Worm (Caenorhabditis elegans) whole organism, late embryonic: Measurements from ENCODE around the gene tdp-1.

ENCODE experiments used
- C38D4.7 ChIP-seq: fragments of 200-800 bp; sonication (Bioruptor generic); optimal IDR thresholded peaks from 2 replicates; lab custom pipeline; 2018; ENCODE audit warnings: mild to moderate bottlenecking, missing genetic modification characterization, moderate library complexity, missing compliant biosample characterization
- Y22D7AL.16 ChIP-seq: sonication (generic microtip); optimal IDR thresholded peaks from 2 replicates; lab custom pipeline; 2016; ENCODE audit warnings: missing genetic modification characterization, missing compliant biosample characterization
- ama-1 ChIP-seq: fragments of 150-350 bp; optimal IDR thresholded peaks from 2 replicates; lab custom pipeline; 2014
- ceh-18 ChIP-seq: sonication (generic microtip); optimal IDR thresholded peaks from 2 replicates; lab custom pipeline; 2016; ENCODE audit warnings: missing genetic modification characterization, missing compliant biosample characterization
- ceh-2 ChIP-seq: sonication (generic microtip); optimal IDR thresholded peaks from 2 replicates; lab custom pipeline; 2016; ENCODE audit warnings: missing genotype, missing genetic modification characterization, missing compliant biosample characterization
- ceh-24 ChIP-seq: sonication (generic microtip); optimal IDR thresholded peaks from 2 replicates; lab custom pipeline; 2016; ENCODE audit warnings: mild to moderate bottlenecking, missing genetic modification characterization, missing compliant biosample characterization
- ceh-34 ChIP-seq: sonication (generic microtip); optimal IDR thresholded peaks from 2 replicates; lab custom pipeline; 2016; ENCODE audit warnings: mild to moderate bottlenecking, missing genetic modification characterization, missing compliant biosample characterization
- ceh-48 ChIP-seq: sonication (generic microtip); optimal IDR thresholded peaks from 2 replicates; lab custom pipeline; 2016; ENCODE audit warnings: missing genetic modification characterization, inconsistent platforms, missing compliant biosample characterization
- che-1 ChIP-seq: sonication (generic microtip); optimal IDR thresholded peaks from 2 replicates; lab custom pipeline; 2016; ENCODE audit warnings: mild to moderate bottlenecking, missing genetic modification characterization, missing compliant biosample characterization
- dmd-4 ChIP-seq: sonication (generic microtip); optimal IDR thresholded peaks from 2 replicates; lab custom pipeline; 2016; ENCODE audit warnings: borderline replicate concordance, missing genetic modification characterization, missing compliant biosample characterization
- dve-1 ChIP-seq: sonication (generic microtip); optimal IDR thresholded peaks from 2 replicates; lab custom pipeline; 2017; ENCODE audit warnings: antibody characterized with exemption, mild to moderate bottlenecking, missing genetic modification characterization, missing compliant biosample characterization
- elt-4 ChIP-seq: sonication (generic microtip); optimal IDR thresholded peaks from 2 replicates; lab custom pipeline; 2016; ENCODE audit warnings: missing genetic modification characterization, missing compliant biosample characterization
- ets-4 ChIP-seq: sonication (generic microtip); optimal IDR thresholded peaks from 2 replicates; lab custom pipeline; 2016; ENCODE audit warnings: missing genetic modification characterization, missing compliant biosample characterization
- eyg-1 ChIP-seq: sonication (generic microtip); optimal IDR thresholded peaks from 2 replicates; lab custom pipeline; 2016; ENCODE audit warnings: missing genotype, missing genetic modification characterization, missing compliant biosample characterization
- fax-1 ChIP-seq: sonication (generic microtip); optimal IDR thresholded peaks from 2 replicates; lab custom pipeline; 2016; ENCODE audit warnings: missing genotype, missing genetic modification characterization, missing compliant biosample characterization
- fkh-10 ChIP-seq: fragments of 150-350 bp; optimal IDR thresholded peaks from 2 replicates; lab custom pipeline; 2014; ENCODE audit warnings: missing biosample characterization, missing genetic modification reagents, missing genetic modification characterization
- gmeb-2 ChIP-seq: sonication (generic microtip); optimal IDR thresholded peaks from 2 replicates; lab custom pipeline; 2016; ENCODE audit warnings: missing genetic modification characterization, inconsistent platforms, missing compliant biosample characterization
- hlh-13 ChIP-seq: fragments of 200-800 bp; sonication (Bioruptor generic); optimal IDR thresholded peaks from 2 replicates; lab custom pipeline; 2018; ENCODE audit warnings: mild to moderate bottlenecking, missing genetic modification characterization, missing compliant biosample characterization
- hlh-6 ChIP-seq: sonication (generic microtip); optimal IDR thresholded peaks from 2 replicates; lab custom pipeline; 2016; ENCODE audit warnings: missing genotype, missing genetic modification characterization, missing compliant biosample characterization
- hlh-8 ChIP-seq: sonication (generic microtip); optimal IDR thresholded peaks from 2 replicates; lab custom pipeline; 2016; ENCODE audit warnings: missing genotype, missing genetic modification characterization, missing compliant biosample characterization
- lim-6 ChIP-seq: sonication (generic microtip); optimal IDR thresholded peaks from 2 replicates; lab custom pipeline; 2016; ENCODE audit warnings: missing genetic modification characterization, missing compliant biosample characterization
- mec-3 ChIP-seq: sonication (generic microtip); optimal IDR thresholded peaks from 2 replicates; lab custom pipeline; 2016; ENCODE audit warnings: borderline replicate concordance, missing genetic modification characterization, missing compliant biosample characterization
- nhr-11 ChIP-seq: fragments of 150-350 bp; optimal IDR thresholded peaks from 2 replicates; lab custom pipeline; 2014; ENCODE audit warnings: missing biosample characterization, missing genetic modification characterization
- npax-4 ChIP-seq: sonication (generic microtip); optimal IDR thresholded peaks from 2 replicates; lab custom pipeline; 2016; ENCODE audit warnings: missing genetic modification characterization, missing compliant biosample characterization
- pat-9 ChIP-seq: fragments of 200-800 bp; sonication (Bioruptor generic); optimal IDR thresholded peaks from 2 replicates; lab custom pipeline; 2018; ENCODE audit warnings: mild to moderate bottlenecking, missing genetic modification characterization, moderate library complexity, missing compliant biosample characterization
- pax-1 ChIP-seq: fragments of 150-350 bp; optimal IDR thresholded peaks from 2 replicates; lab custom pipeline; 2014; ENCODE audit warnings: missing biosample characterization, missing genetic modification characterization
- pha-2 ChIP-seq: sonication (generic microtip); optimal IDR thresholded peaks from 2 replicates; lab custom pipeline; 2017; ENCODE audit warnings: mild to moderate bottlenecking, missing genetic modification characterization, missing compliant biosample characterization
- ref-2 ChIP-seq: sonication (generic microtip); optimal IDR thresholded peaks from 2 replicates; lab custom pipeline; 2016; ENCODE audit warnings: missing genetic modification characterization, missing compliant biosample characterization
- sdc-2 ChIP-seq: sonication (generic microtip); optimal IDR thresholded peaks from 2 replicates; lab custom pipeline; 2016; ENCODE audit warnings: missing genotype, missing genetic modification characterization, missing compliant biosample characterization
- sox-2 ChIP-seq: fragments of 200-800 bp; sonication (Bioruptor generic); IDR thresholded peaks from 2 replicates; pipeline ENCODE4 v1.3.6; 2022; ENCODE audit warnings: missing genetic modification reagents, missing genetic modification characterization, missing compliant biosample characterization
- syd-9 ChIP-seq: sonication (generic microtip); optimal IDR thresholded peaks from 2 replicates; lab custom pipeline; 2016; ENCODE audit warnings: mild to moderate bottlenecking, missing genetic modification characterization, moderate library complexity, missing compliant biosample characterization
- tbx-2 ChIP-seq: sonication (generic microtip); optimal IDR thresholded peaks from 2 replicates; lab custom pipeline; 2016; ENCODE audit warnings: missing genetic modification characterization, missing compliant biosample characterization
- ttx-3 ChIP-seq: sonication (generic microtip); optimal IDR thresholded peaks from 2 replicates; lab custom pipeline; 2016; ENCODE audit warnings: missing genetic modification reagents, missing genetic modification characterization, missing compliant biosample characterization
- unc-42 ChIP-seq: sonication (generic microtip); optimal IDR thresholded peaks from 2 replicates; lab custom pipeline; 2016; ENCODE audit warnings: missing genotype, missing genetic modification characterization, missing compliant biosample characterization
- unc-55 ChIP-seq: sonication (generic microtip); optimal IDR thresholded peaks from 2 replicates; lab custom pipeline; 2017; ENCODE audit warnings: missing biosample characterization, missing genetic modification reagents, missing genetic modification characterization
- unc-86 ChIP-seq: sonication (generic microtip); optimal IDR thresholded peaks from 2 replicates; lab custom pipeline; 2016; ENCODE audit warnings: missing genetic modification characterization, missing compliant biosample characterization
- zip-5 ChIP-seq: sonication (generic microtip); optimal IDR thresholded peaks from 2 replicates; lab custom pipeline; 2016; ENCODE audit warnings: missing genetic modification characterization, missing compliant biosample characterization
- ztf-16 ChIP-seq: sonication (generic microtip); optimal IDR thresholded peaks from 2 replicates; lab custom pipeline; 2017; ENCODE audit warnings: missing genetic modification characterization, missing compliant biosample characterization

The tdp-1 gene

ce11 chrII:8991602-8992001 is 6.0 kb upstream of the tdp-1 start:
- TF ChIP-seq gmeb-2 (tag; lab: Kevin White, UChicago) (no peak), zip-5 (tag; lab: Kevin White, UChicago) (no peak), mec-3 (tag; lab: Kevin White, UChicago) (no peak), pha-2 (no peak), ceh-34 (tag; lab: Kevin White, UChicago) (no peak), dmd-4 (no peak), sox-2 (no peak), ztf-16 (no peak), ets-4 (no peak), Y22D7AL.16 (no peak), eyg-1 (tag; lab: Kevin White, UChicago) (no peak), ttx-3 (tag; lab: Kevin White, UChicago) (no peak), nhr-11 (tag; lab: Kevin White, UChicago) (no peak), unc-42 (no peak), ceh-18 (tag; lab: Kevin White, UChicago) (no peak)
- TF ChIP-seq, all 69 proteins: peak for 0

ce11 chrII:8992780-8993179 is 4.8 kb upstream of the tdp-1 start, which contains the start of gene ooc-5:
Gene ooc-5, plus strand, starts transcription at chrII:8993160.
- TF ChIP-seq hlh-13 (GFP tag; lab: Kevin White, UChicago) (no peak), dve-1 (tag; lab: Kevin White, UChicago) (no peak), ama-1 (lab: Kevin White, UChicago) (no peak), syd-9 (tag; lab: Kevin White, UChicago) (no peak), pat-9 (tag; lab: Kevin White, UChicago) (no peak), hlh-8 (no peak), unc-86 (tag; lab: Kevin White, UChicago) (no peak), pax-1 (no peak), unc-55 (GFP tag; lab: Kevin White, UChicago) (no peak), npax-4 (no peak), sox-2 (no peak), fax-1 (tag; lab: Kevin White, UChicago) (no peak), sdc-2 (no peak), lim-6 (tag; lab: Kevin White, UChicago) (no peak), dmd-4 (no peak)

- TF ChIP-seq tbx-2 (tag; lab: Kevin White, UChicago) (no peak), che-1 (tag; lab: Kevin White, UChicago) (no peak), ceh-2 (tag; lab: Kevin White, UChicago) (no peak), ama-1 (lab: Kevin White, UChicago) (no peak), fkh-10 (GFP tag; lab: Kevin White, UChicago) (no peak), unc-42 (no peak), ref-2 (tag; lab: Kevin White, UChicago) (no peak), hlh-8 (no peak), elt-4 (no peak), pha-2 (no peak)
Observed at ce11 chrII:8994336-8994735, 3.3 kb upstream of the tdp-1 start, which contains the start of gene F44G4.1. Gene F44G4.1, plus strand, starts transcription at chrII:8994636.

- TF ChIP-seq zip-5 (tag; lab: Kevin White, UChicago) = no peak
Observed at ce11 chrII:8996064-8996463, 1.6 kb upstream of the tdp-1 start, which contains the start of gene ndub-2. Gene ndub-2, plus strand, starts transcription at chrII:8996364.

DNA sequence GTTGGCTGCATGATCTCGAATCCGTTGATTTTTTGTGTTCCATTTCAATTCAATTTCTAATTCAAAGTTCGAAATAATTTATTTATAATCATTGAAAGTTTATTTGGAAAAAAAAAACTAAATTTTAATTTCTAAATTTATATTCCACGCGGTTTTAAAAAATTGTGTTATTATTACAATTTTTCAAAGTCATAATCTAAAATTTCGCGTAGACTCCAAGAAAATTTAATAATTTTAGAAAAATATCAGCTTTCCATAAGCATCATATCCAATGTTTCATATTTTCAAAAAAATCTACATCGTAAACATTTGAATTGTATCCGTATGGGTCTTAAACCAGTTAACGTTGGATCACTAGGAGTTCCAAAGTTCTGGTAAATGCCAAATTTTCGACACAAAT is 2.7 kb downstream of the tdp-1 start, which contains the start of gene F44G4.5:
Gene F44G4.5, minus strand, starts transcription at position 101 of the 400 bp plus-strand sequence.
- TF ChIP-seq hlh-6 (tag; lab: Kevin White, UChicago) (no peak), pha-2 (no peak), gmeb-2 (tag; lab: Kevin White, UChicago) (no peak), elt-4 (no peak), ama-1 (lab: Kevin White, UChicago) (no peak), ceh-24 (tag; lab: Kevin White, UChicago) (no peak), ets-4 (no peak), ceh-48 (tag; lab: Kevin White, UChicago) (no peak), eyg-1 (tag; lab: Kevin White, UChicago) (no peak), ceh-2 (tag; lab: Kevin White, UChicago) (no peak), C38D4.7 (GFP tag; lab: Kevin White, UChicago) (no peak)
